Fruit fly (Drosophila melanogaster) whole organism, prepupa: Measurements from ENCODE around the gene MED20.

ENCODE experiments used
- Blimp-1 ChIP-seq: fragments of 200-800 bp; sonication (Bioruptor generic); optimal IDR thresholded peaks from 3 replicates; lab custom pipeline; 2017; ENCODE audit warnings: missing biosample characterization, missing genetic modification characterization, mild to moderate bottlenecking, moderate library complexity, missing genetic modification reagents
- CG10669 ChIP-seq: fragments of 200-800 bp; sonication (Bioruptor generic); optimal IDR thresholded peaks from 3 replicates; lab custom pipeline; 2018; ENCODE audit warnings: missing biosample characterization, mild to moderate bottlenecking, missing genetic modification characterization, moderate library complexity
- CG11294 ChIP-seq: fragments of 200-800 bp; sonication (Bioruptor generic); IDR thresholded peaks from 2 replicates; pipeline ENCODE4 v1.3.6; 2022; ENCODE audit warnings: missing biosample characterization, missing genetic modification characterization
- CG11902 ChIP-seq: fragments of 200-800 bp; sonication (Bioruptor generic); optimal IDR thresholded peaks from 3 replicates; lab custom pipeline; 2016; ENCODE audit warnings: missing biosample characterization, missing genetic modification characterization
- CG15336 ChIP-seq: fragments of 200-800 bp; sonication (Bioruptor generic); IDR thresholded peaks from 2 replicates; pipeline ENCODE4 v1.3.6; 2022; ENCODE audit warnings: missing biosample characterization, missing genetic modification characterization
- CG16779 ChIP-seq: fragments of 200-800 bp; sonication (Bioruptor generic); optimal IDR thresholded peaks from 3 replicates; lab custom pipeline; 2017; ENCODE audit warnings: missing biosample characterization, mild to moderate bottlenecking, missing genetic modification characterization
- CG31627 ChIP-seq: fragments of 200-800 bp; sonication (Bioruptor generic); optimal IDR thresholded peaks from 3 replicates; lab custom pipeline; 2016; ENCODE audit warnings: missing biosample characterization, missing genetic modification characterization
- CG32006 ChIP-seq: fragments of 200-800 bp; sonication (Bioruptor generic); optimal IDR thresholded peaks from 3 replicates; lab custom pipeline; 2017; ENCODE audit warnings: missing biosample characterization, mild to moderate bottlenecking, missing genetic modification characterization
- CG34406 ChIP-seq: fragments of 200-800 bp; sonication (Bioruptor generic); optimal IDR thresholded peaks from 3 replicates; lab custom pipeline; 2016; ENCODE audit warnings: missing biosample characterization, missing genetic modification characterization
- CG3919 ChIP-seq: fragments of 200-800 bp; sonication (Bioruptor generic); optimal IDR thresholded peaks from 3 replicates; lab custom pipeline; 2016; ENCODE audit warnings: missing biosample characterization, missing genetic modification characterization
- CG6792 ChIP-seq: fragments of 200-800 bp; sonication (Bioruptor generic); optimal IDR thresholded peaks from 3 replicates; lab custom pipeline; 2016; ENCODE audit warnings: missing biosample characterization, missing genetic modification characterization
- CG6854 ChIP-seq: fragments of 200-800 bp; sonication (Bioruptor generic); optimal IDR thresholded peaks from 2 replicates; lab custom pipeline; 2017; ENCODE audit warnings: missing biosample characterization, mild to moderate bottlenecking, missing genetic modification characterization
- CG8119 ChIP-seq: fragments of 200-800 bp; sonication (Bioruptor generic); IDR thresholded peaks from 3 replicates; pipeline ENCODE4 v1.3.6; 2022; ENCODE audit warnings: missing biosample characterization, missing genetic modification characterization
- CG9139 ChIP-seq: fragments of 200-800 bp; sonication (Bioruptor generic); optimal IDR thresholded peaks from 3 replicates; lab custom pipeline; 2017; ENCODE audit warnings: missing biosample characterization, mild to moderate bottlenecking, missing genetic modification characterization
- Eip78C ChIP-seq: fragments of 200-800 bp; sonication (Bioruptor generic); peaks from one replicate; lab custom pipeline; 2016; ENCODE audit warnings: missing biosample characterization, missing genetic modification characterization
- Ets96B ChIP-seq: fragments of 200-800 bp; optimal IDR thresholded peaks from 2 replicates; lab custom pipeline; 2019; ENCODE audit warnings: missing biosample characterization, mild to moderate bottlenecking, missing genetic modification characterization, moderate library complexity
- Met ChIP-seq: fragments of 200-800 bp; sonication (Bioruptor generic); optimal IDR thresholded peaks from 3 replicates; lab custom pipeline; 2016; ENCODE audit warnings: missing biosample characterization, missing genetic modification characterization
- achi ChIP-seq: fragments of 200-800 bp; sonication (Bioruptor generic); optimal IDR thresholded peaks from 3 replicates; lab custom pipeline; 2016; ENCODE audit warnings: missing biosample characterization, missing genetic modification characterization
- acj6 ChIP-seq: fragments of 200-800 bp; sonication (Bioruptor generic); optimal IDR thresholded peaks from 3 replicates; lab custom pipeline; 2016; ENCODE audit warnings: missing biosample characterization, missing genetic modification characterization
- dac ChIP-seq: fragments of 200-800 bp; sonication (Bioruptor generic); optimal IDR thresholded peaks from 2 replicates; lab custom pipeline; 2017; ENCODE audit warnings: missing biosample characterization, mild to moderate bottlenecking, missing genetic modification characterization
- dsx ChIP-seq: fragments of 200-800 bp; optimal IDR thresholded peaks from 3 replicates; lab custom pipeline; 2019; ENCODE audit warnings: missing biosample characterization, mild to moderate bottlenecking, missing genetic modification characterization, moderate library complexity; ENCODE audit not compliant: poor library complexity, severe bottlenecking
- eg ChIP-seq: fragments of 200-800 bp; sonication (Bioruptor generic); IDR thresholded peaks from 3 replicates; pipeline ENCODE4 v1.3.6; 2022; ENCODE audit warnings: missing biosample characterization, missing genetic modification characterization
- esn ChIP-seq: fragments of 200-800 bp; sonication (Bioruptor generic); optimal IDR thresholded peaks from 2 replicates; lab custom pipeline; 2016; ENCODE audit warnings: missing biosample characterization, mild to moderate bottlenecking, missing genetic modification characterization, moderate library complexity
- fd59A ChIP-seq: fragments of 200-800 bp; sonication (Bioruptor generic); optimal IDR thresholded peaks from 2 replicates; lab custom pipeline; 2017; ENCODE audit warnings: missing biosample characterization, mild to moderate bottlenecking, missing genetic modification characterization, missing genetic modification reagents
- fd85E ChIP-seq: fragments of 200-800 bp; sonication (Bioruptor generic); optimal IDR thresholded peaks from 3 replicates; lab custom pipeline; 2016; ENCODE audit warnings: missing biosample characterization, missing genetic modification characterization
- fkh ChIP-seq: fragments of 200-800 bp; sonication (Bioruptor generic); optimal IDR thresholded peaks from 3 replicates; lab custom pipeline; 2017; ENCODE audit warnings: missing biosample characterization, mild to moderate bottlenecking, missing genetic modification characterization, moderate library complexity
- ss ChIP-seq, 2 experiments: fragments of 200-800 bp; sonication (Bioruptor generic); optimal IDR thresholded peaks; 2 replicates in 1 of 2; 3 replicates in 1 of 2; lab custom pipeline; 2017 to 2018; ENCODE audit warnings: mild to moderate bottlenecking in 2 of 2, missing biosample characterization in 2 of 2, missing genetic modification characterization in 2 of 2, moderate library complexity in 1 of 2
- svp ChIP-seq: fragments of 200-800 bp; sonication (Bioruptor generic); peaks from one replicate; lab custom pipeline; 2016; ENCODE audit warnings: missing biosample characterization, missing genetic modification characterization
- topi ChIP-seq: fragments of 200-800 bp; sonication (Bioruptor generic); optimal IDR thresholded peaks from 3 replicates; lab custom pipeline; 2016; ENCODE audit warnings: missing biosample characterization, missing genetic modification characterization
- vri ChIP-seq: fragments of 200-800 bp; sonication (Bioruptor generic); optimal IDR thresholded peaks from 3 replicates; lab custom pipeline; 2016; ENCODE audit warnings: missing biosample characterization, mild to moderate bottlenecking, missing genetic modification characterization

MED20 gene

dm6 chr2L:8072692-8073091 is at the start of gene MED20, which contains the start of gene Trf:
Gene MED20 (minus strand): TSS chr2L:8072848.
Gene Trf (plus strand): TSS chr2L:8072895.
- TF ChIP-seq dsx (GFP tag; lab: Kevin White, UChicago): no peak
- TF ChIP-seq CG16779 (tag; lab: Kevin White, UChicago): no peak
- TF ChIP-seq CG11902 (GFP tag; lab: Kevin White, UChicago): no peak
- no peak for TF ChIP-seq fkh
- no peak for TF ChIP-seq CG8119 (GFP tag; lab: Robert Waterston, UW)
- TF ChIP-seq CG34406 (GFP tag; lab: Kevin White, UChicago): no peak

dm6 chr2L:8116632-8117193 is 44.1 kb upstream of the MED20 start:
- TF ChIP-seq CG9139 (GFP tag; lab: Kevin White, UChicago) (no peak), dac (no peak), eg (GFP tag; lab: Robert Waterston, UW) (no peak), fd85E (GFP tag; lab: Kevin White, UChicago) (no peak), CG31627 (GFP tag; lab: Kevin White, UChicago) (no peak), Eip78C (peak; percentile 46)

- no peak for TF ChIP-seq CG10669 (GFP tag; lab: Kevin White, UChicago)
- TF ChIP-seq acj6 (GFP tag; lab: Kevin White, UChicago): no peak
- TF ChIP-seq dsx (GFP tag; lab: Kevin White, UChicago): no peak
- no peak for TF ChIP-seq achi (GFP tag; lab: Kevin White, UChicago)
- no peak for TF ChIP-seq esn (GFP tag; lab: Kevin White, UChicago)
- no peak for TF ChIP-seq fd85E (GFP tag; lab: Kevin White, UChicago)
- no peak for TF ChIP-seq CG6792 (GFP tag; lab: Kevin White, UChicago)
- no peak for TF ChIP-seq CG32006 (GFP tag; lab: Kevin White, UChicago)
Observed at dm6 chr2L:8110549-8111438, 38.1 kb upstream of the MED20 start.

- TF ChIP-seq fd59A (GFP tag; lab: Kevin White, UChicago) (no peak), Blimp-1 (GFP tag; lab: Kevin White, UChicago) (no peak), Met (GFP tag; lab: Kevin White, UChicago) (no peak), CG32006 (GFP tag; lab: Kevin White, UChicago) (no peak), svp (no peak), CG6854 (no peak), CG15336 (GFP tag; lab: Robert Waterston, UW) (no peak), CG11294 (GFP tag; lab: Robert Waterston, UW) (no peak), CG31627 (GFP tag; lab: Kevin White, UChicago) (no peak), achi (GFP tag; lab: Kevin White, UChicago) (no peak), Ets96B (tag; lab: Kevin White, UChicago) (no peak), CG9139 (GFP tag; lab: Kevin White, UChicago) (no peak), topi (GFP tag; lab: Kevin White, UChicago) (no peak), Eip78C (no peak), eg (GFP tag; lab: Robert Waterston, UW) (no peak), esn (GFP tag; lab: Kevin White, UChicago) (no peak), ss (GFP tag; optimal IDR thresholded peaks at IDR 0.05; lab: Kevin White, UChicago) (no peak)
Observed at dm6 chr2L:8104706-8105105, 32.1 kb upstream of the MED20 start.

dm6 chr2L:8104094-8104493 is 31.4 kb upstream of the MED20 start:
- no peak for TF ChIP-seq CG3919 (GFP tag; lab: Kevin White, UChicago)
- peak; percentile 17 for TF ChIP-seq vri (GFP tag; lab: Kevin White, UChicago)
- TF ChIP-seq, all 60 proteins: peak for 1
